Worm (Caenorhabditis elegans) whole organism, young adult: ENCODE measurements around the gene Y57E12B.11.

Experiments
- F23B12.7 ChIP-seq: sonication (generic microtip); optimal IDR thresholded peaks from 2 replicates; lab custom pipeline; 2017; ENCODE audit warnings: missing genetic modification characterization, mild to moderate bottlenecking, missing compliant biosample characterization, antibody characterized with exemption, moderate library complexity; ENCODE audit not compliant: insufficient read depth
- lag-1 ChIP-seq: fragments of 200-800 bp; sonication (Bioruptor generic); IDR thresholded peaks from 2 replicates; pipeline ENCODE4 v1.3.6; 2022; ENCODE audit warnings: missing genetic modification reagents, missing genetic modification characterization, missing compliant biosample characterization
- lin-40 ChIP-seq: sonication (generic microtip); optimal IDR thresholded peaks from 2 replicates; lab custom pipeline; 2016; ENCODE audit warnings: missing genetic modification characterization, mild to moderate bottlenecking, missing compliant biosample characterization, missing genotype, missing genetic modification reagents
- lin-54 ChIP-seq: fragments of 200-800 bp; sonication (Bioruptor generic); optimal IDR thresholded peaks from 2 replicates; lab custom pipeline; 2018; ENCODE audit warnings: mild to moderate bottlenecking, missing genetic modification characterization, missing compliant biosample characterization
- nhr-27 ChIP-seq: fragments of 200-800 bp; sonication (Bioruptor generic); optimal IDR thresholded peaks from 2 replicates; lab custom pipeline; 2018; ENCODE audit warnings: mild to moderate bottlenecking, missing genetic modification characterization, moderate library complexity, missing compliant biosample characterization
- sea-2 ChIP-seq: fragments of 200-800 bp; sonication (Bioruptor generic); IDR thresholded peaks from 2 replicates; pipeline ENCODE4 v1.3.6; 2022; ENCODE audit warnings: missing genetic modification characterization, missing compliant biosample characterization

ce11 chrV:6901943-6902549 lies 47.6 kb downstream of the Y57E12B.11 start:
- TF ChIP-seq lag-1 (GFP tag; lab: Robert Waterston, UW), result no peak
- TF ChIP-seq sea-2 (GFP tag; lab: Robert Waterston, UW), result no peak
- no peak for TF ChIP-seq nhr-27
- TF ChIP-seq lin-40 (tag; lab: Kevin White, UChicago), result no peak
- no peak for TF ChIP-seq F23B12.7 (tag; lab: Kevin White, UChicago)
- TF ChIP-seq lin-54 (GFP tag; lab: Kevin White, UChicago), result no peak
